Worm (Caenorhabditis elegans): Measurements from ENCODE around the gene fos-1.
A peak's percentile ranks its signal among the peaks of the same experiment; 100 is the strongest.

The fos-1 gene

ce11 chrV:6007927-6008326, 4.5 kb downstream of the fos-1 start:
- TF ChIP-seq ztf-23 (GFP tag; IDR thresholded peaks at IDR 0.05) (no peak), med-1 (GFP tag; optimal IDR thresholded peaks at IDR 0.05; ENCODE audit: insufficient read depth) (no peak), ztf-29 (GFP tag; IDR thresholded peaks at IDR 0.05) (no peak), ref-1 (GFP tag; conservative IDR thresholded peaks at IDR 0.05) (no peak), cog-1 (tag; optimal IDR thresholded peaks at IDR 0.05) (no peak), klf-2 (GFP tag; conservative IDR thresholded peaks at IDR 0.05) (no peak), flt-1 (GFP tag; IDR thresholded peaks at IDR 0.05) (no peak)

ce11 chrV:6010642-6011041, 7.2 kb downstream of the fos-1 start:
- TF ChIP-seq flt-1 (GFP tag; IDR thresholded peaks at IDR 0.05): no peak

ce11 chrV:6012401-6012800, 9.0 kb downstream of the fos-1 start:
- TF ChIP-seq flt-1 (GFP tag; IDR thresholded peaks at IDR 0.05) (no peak), tab-1 (GFP tag; IDR thresholded peaks at IDR 0.05) (no peak), med-1 (GFP tag; optimal IDR thresholded peaks at IDR 0.05; ENCODE audit: insufficient read depth) (no peak), ztf-29 (GFP tag; IDR thresholded peaks at IDR 0.05) (no peak), ztf-23 (GFP tag; IDR thresholded peaks at IDR 0.05) (no peak), cog-1 (tag; optimal IDR thresholded peaks at IDR 0.05) (no peak), klf-2 (GFP tag; conservative IDR thresholded peaks at IDR 0.05) (no peak), ref-1 (GFP tag; conservative IDR thresholded peaks at IDR 0.05) (no peak), T22C8.4 (GFP tag; IDR thresholded peaks at IDR 0.05) (no peak)

- TF ChIP-seq ref-1 (GFP tag; conservative IDR thresholded peaks at IDR 0.05) (no peak), cog-1 (tag; optimal IDR thresholded peaks at IDR 0.05) (no peak), med-1 (GFP tag; optimal IDR thresholded peaks at IDR 0.05; ENCODE audit: insufficient read depth) (no peak), tab-1 (GFP tag; IDR thresholded peaks at IDR 0.05) (no peak), flt-1 (GFP tag; IDR thresholded peaks at IDR 0.05) (no peak), klf-2 (GFP tag; conservative IDR thresholded peaks at IDR 0.05) (no peak), T22C8.4 (GFP tag; IDR thresholded peaks at IDR 0.05) (no peak), ztf-29 (GFP tag; IDR thresholded peaks at IDR 0.05) (no peak), ztf-23 (GFP tag; IDR thresholded peaks at IDR 0.05) (no peak)
Measured at ce11 chrV:6015546-6016089, 12.2 kb downstream of the fos-1 start.

- TF ChIP-seq flt-1 (GFP tag; IDR thresholded peaks at IDR 0.05) (no peak), T22C8.4 (GFP tag; IDR thresholded peaks at IDR 0.05) (no peak), ref-1 (GFP tag; conservative IDR thresholded peaks at IDR 0.05) (no peak), ztf-23 (GFP tag; IDR thresholded peaks at IDR 0.05) (no peak), med-1 (GFP tag; optimal IDR thresholded peaks at IDR 0.05; ENCODE audit: insufficient read depth) (no peak)
Measured at ce11 chrV:6016097-6016496, 12.7 kb downstream of the fos-1 start.

- TF ChIP-seq T22C8.4 (GFP tag; IDR thresholded peaks at IDR 0.05) (no peak), cog-1 (tag; optimal IDR thresholded peaks at IDR 0.05) (peak; percentile 61), med-1 (GFP tag; optimal IDR thresholded peaks at IDR 0.05; ENCODE audit: insufficient read depth) (no peak), flt-1 (GFP tag; IDR thresholded peaks at IDR 0.05) (no peak), ref-1 (GFP tag; conservative IDR thresholded peaks at IDR 0.05) (no peak), tab-1 (GFP tag; IDR thresholded peaks at IDR 0.05) (no peak), ztf-23 (GFP tag; IDR thresholded peaks at IDR 0.05) (no peak)
Measured at ce11 chrV:6017630-6018029, 14.2 kb downstream of the fos-1 start, which contains the start of the genes rpt-2 and aps-1. Gene rpt-2 (minus strand): TSS chrV:6017669. Gene aps-1 (plus strand): TSS chrV:6017970.

ce11 chrV:6018944-6019450, 15.6 kb downstream of the fos-1 start, which contains the start of gene picc-1:
Gene picc-1 (plus strand): TSS chrV:6018994.
- no peak for TF ChIP-seq flt-1 (GFP tag; IDR thresholded peaks at IDR 0.05)
- TF ChIP-seq ref-1 (GFP tag; conservative IDR thresholded peaks at IDR 0.05): no peak
- TF ChIP-seq klf-2 (GFP tag; conservative IDR thresholded peaks at IDR 0.05): no peak
- TF ChIP-seq med-1 (GFP tag; optimal IDR thresholded peaks at IDR 0.05; ENCODE audit: insufficient read depth): no peak
- TF ChIP-seq cog-1 (tag; optimal IDR thresholded peaks at IDR 0.05): no peak
- TF ChIP-seq tab-1 (GFP tag; IDR thresholded peaks at IDR 0.05): no peak
- no peak for TF ChIP-seq ztf-23 (GFP tag; IDR thresholded peaks at IDR 0.05)
- no peak for TF ChIP-seq ztf-29 (GFP tag; IDR thresholded peaks at IDR 0.05)
- no peak for TF ChIP-seq T22C8.4 (GFP tag; IDR thresholded peaks at IDR 0.05)

- no peak for TF ChIP-seq med-1 (GFP tag; optimal IDR thresholded peaks at IDR 0.05; ENCODE audit: insufficient read depth)
- no peak for TF ChIP-seq ztf-29 (GFP tag; IDR thresholded peaks at IDR 0.05)
- no peak for TF ChIP-seq ztf-23 (GFP tag; IDR thresholded peaks at IDR 0.05)
Measured at ce11 chrV:6022076-6022475, 18.7 kb downstream of the fos-1 start.

ce11 chrV:6030559-6030975, 27.2 kb downstream of the fos-1 start:
- TF ChIP-seq flt-1 (GFP tag; IDR thresholded peaks at IDR 0.05) (0 out of 2 replicates have a peak, but pooled peaks have one; percentile 29), ref-1 (GFP tag; conservative IDR thresholded peaks at IDR 0.05) (no peak), med-1 (GFP tag; optimal IDR thresholded peaks at IDR 0.05; ENCODE audit: insufficient read depth) (no peak), ztf-29 (GFP tag; IDR thresholded peaks at IDR 0.05) (no peak), klf-2 (GFP tag; conservative IDR thresholded peaks at IDR 0.05) (no peak), cog-1 (tag; optimal IDR thresholded peaks at IDR 0.05) (peak; percentile 31), T22C8.4 (GFP tag; IDR thresholded peaks at IDR 0.05) (no peak), tab-1 (GFP tag; IDR thresholded peaks at IDR 0.05) (no peak), ztf-23 (GFP tag; IDR thresholded peaks at IDR 0.05) (no peak)

ce11 chrV:6031585-6031984, 28.2 kb downstream of the fos-1 start:
- TF ChIP-seq tab-1 (GFP tag; IDR thresholded peaks at IDR 0.05) (no peak), ref-1 (GFP tag; conservative IDR thresholded peaks at IDR 0.05) (no peak), ztf-23 (GFP tag; IDR thresholded peaks at IDR 0.05) (no peak), med-1 (GFP tag; optimal IDR thresholded peaks at IDR 0.05; ENCODE audit: insufficient read depth) (no peak), T22C8.4 (GFP tag; IDR thresholded peaks at IDR 0.05) (no peak), flt-1 (GFP tag; IDR thresholded peaks at IDR 0.05) (no peak), klf-2 (GFP tag; conservative IDR thresholded peaks at IDR 0.05) (no peak), cog-1 (tag; optimal IDR thresholded peaks at IDR 0.05) (no peak), ztf-29 (GFP tag; IDR thresholded peaks at IDR 0.05) (no peak)
